Worm (Caenorhabditis elegans): ENCODE results near the gene nas-37.

DNA sequence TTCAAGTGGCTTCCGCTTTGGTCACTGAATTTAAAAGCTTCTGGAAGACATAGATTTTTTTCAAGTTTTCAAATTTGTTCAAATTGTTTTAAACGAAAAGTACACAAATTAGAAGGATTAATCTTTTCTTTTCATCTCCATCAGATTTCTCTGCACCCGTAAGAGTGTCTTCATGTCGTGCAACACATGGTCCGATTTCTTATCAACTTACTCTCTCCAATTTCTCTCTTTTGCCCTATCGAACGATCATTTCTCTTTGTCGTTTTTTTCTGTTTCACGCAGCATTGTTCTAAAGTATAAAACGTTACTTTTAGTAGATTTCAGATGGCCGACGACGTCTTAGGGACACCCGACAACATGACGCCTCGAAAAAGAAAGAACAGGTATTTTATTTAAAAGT lies 16.4 kb upstream of the nas-37 start, which contains the start of gene pssy-1:
- TF ChIP-seq tbx-2 (tag; optimal IDR thresholded peaks at IDR 0.05) = no peak
- no peak for TF ChIP-seq jun-1 (tag; optimal IDR thresholded peaks at IDR 0.05)
